Fruit fly (Drosophila melanogaster) whole organism, wandering third instar larva: Measurements from ENCODE around the gene CG5151.

ENCODE experiments used
- Abd-B ChIP-seq: fragments of >200 bp; optimal IDR thresholded peaks from 2 replicates; lab custom pipeline; 2017; ENCODE audit warnings: missing biosample characterization, missing genetic modification characterization
- CG32264 ChIP-seq: fragments of 200-800 bp; sonication (Bioruptor generic); optimal IDR thresholded peaks from 2 replicates; lab custom pipeline; 2016; ENCODE audit warnings: missing biosample characterization, missing genetic modification characterization
- CG9705 ChIP-seq: fragments of 200-800 bp; sonication (Bioruptor generic); optimal IDR thresholded peaks from 2 replicates; lab custom pipeline; 2018; ENCODE audit warnings: missing biosample characterization, mild to moderate bottlenecking, missing genetic modification characterization
- CrebA ChIP-seq: fragments of 200-800 bp; sonication (Bioruptor generic); optimal IDR thresholded peaks from 2 replicates; lab custom pipeline; 2016; ENCODE audit warnings: missing biosample characterization, mild to moderate bottlenecking, missing genetic modification characterization, borderline replicate concordance
- Dfd ChIP-seq: fragments of >200 bp; optimal IDR thresholded peaks from 2 replicates; lab custom pipeline; 2017; ENCODE audit warnings: missing biosample characterization, missing genetic modification characterization
- Dif ChIP-seq: fragments of 200-275, 200-300 bp; sonication (Bioruptor generic); optimal IDR thresholded peaks from 2 replicates; lab custom pipeline; 2018; ENCODE audit warnings: missing biosample characterization, missing genetic modification characterization; ENCODE audit not compliant: partially characterized antibody
- GATAd ChIP-seq: sonication (Bioruptor generic); optimal IDR thresholded peaks from 2 replicates; lab custom pipeline; 2016; ENCODE audit warnings: missing biosample characterization, missing genetic modification characterization
- HLH106 ChIP-seq: fragments of 200-800 bp; optimal IDR thresholded peaks from 3 replicates; lab custom pipeline; 2019; ENCODE audit warnings: missing biosample characterization, mild to moderate bottlenecking, missing genetic modification characterization, moderate library complexity
- Hnf4 ChIP-seq: fragments of 200-800 bp; sonication (Bioruptor generic); optimal IDR thresholded peaks from 2 replicates; lab custom pipeline; 2016; ENCODE audit warnings: missing biosample characterization, mild to moderate bottlenecking, missing genetic modification characterization
- Hr78 ChIP-seq: fragments of >200 bp; optimal IDR thresholded peaks from 2 replicates; lab custom pipeline; 2017; ENCODE audit warnings: missing biosample characterization, missing genetic modification characterization
- Hr83 ChIP-seq: fragments of 200-300 bp; sonication (Bioruptor generic); optimal IDR thresholded peaks from 2 replicates; lab custom pipeline; 2016; ENCODE audit warnings: missing biosample characterization, mild to moderate bottlenecking, missing genetic modification characterization, moderate library complexity; ENCODE audit not compliant: poor library complexity, severe bottlenecking
- Jra ChIP-seq: sonication (Bioruptor generic); optimal IDR thresholded peaks from 2 replicates; lab custom pipeline; 2016; ENCODE audit warnings: missing biosample characterization, missing genetic modification characterization
- Mio ChIP-seq: sonication (Bioruptor generic); optimal IDR thresholded peaks from 2 replicates; lab custom pipeline; 2016; ENCODE audit warnings: missing biosample characterization, missing genetic modification characterization
- Myc ChIP-seq: fragments of >200 bp; optimal IDR thresholded peaks from 2 replicates; lab custom pipeline; 2017
- N ChIP-seq: fragments of >200 bp; optimal IDR thresholded peaks from 2 replicates; lab custom pipeline; 2018; ENCODE audit warnings: missing biosample characterization, missing external identifiers, missing genetic modification characterization
- OdsH ChIP-seq: fragments of 200-800 bp; sonication (Bioruptor generic); optimal IDR thresholded peaks from 2 replicates; lab custom pipeline; 2016; ENCODE audit warnings: missing biosample characterization, mild to moderate bottlenecking, missing genetic modification characterization
- Rel ChIP-seq, 2 experiments: fragments of 200-800 bp; sonication (Bioruptor generic) in 1 of 2; optimal IDR thresholded peaks; 2 replicates in 1 of 2; 3 replicates in 1 of 2; lab custom pipeline; 2016 to 2019; ENCODE audit warnings: mild to moderate bottlenecking in 2 of 2, missing biosample characterization in 2 of 2, missing genetic modification characterization in 2 of 2, moderate library complexity in 1 of 2
- Sp1 ChIP-seq: fragments of 200-800 bp; sonication (Bioruptor generic); optimal IDR thresholded peaks from 3 replicates; lab custom pipeline; 2019; ENCODE audit warnings: missing biosample characterization, mild to moderate bottlenecking, missing genetic modification characterization, moderate library complexity
- Vsx2 ChIP-seq: fragments of 200-300, 225-300 bp; sonication (Bioruptor generic); optimal IDR thresholded peaks from 2 replicates; lab custom pipeline; 2018; ENCODE audit warnings: missing biosample characterization, missing genetic modification characterization; ENCODE audit not compliant: partially characterized antibody
- br ChIP-seq: fragments of 200-800 bp; sonication (Bioruptor generic); optimal IDR thresholded peaks from 2 replicates; lab custom pipeline; 2016; ENCODE audit warnings: missing biosample characterization, missing genetic modification characterization
- brk ChIP-seq: fragments of 200-800 bp; sonication (Bioruptor generic); optimal IDR thresholded peaks from 2 replicates; lab custom pipeline; 2016; ENCODE audit warnings: missing biosample characterization, mild to moderate bottlenecking, missing genetic modification characterization
- dl ChIP-seq, 2 experiments: fragments of 175-275, 200-275 bp in 1 of 2; fragments of 200-275 bp in 1 of 2; sonication (Bioruptor generic); optimal IDR thresholded peaks; lab custom pipeline; 2018; ENCODE audit warnings: mild to moderate bottlenecking in 2 of 2, missing biosample characterization in 2 of 2, missing genetic modification characterization in 2 of 2, moderate library complexity in 2 of 2; ENCODE audit not compliant: partially characterized antibody in 2 of 2, insufficient read depth in 1 of 2
- dmrt93B ChIP-seq: fragments of 200-800 bp; sonication (Bioruptor generic); optimal IDR thresholded peaks from 2 replicates; lab custom pipeline; 2018; ENCODE audit warnings: missing biosample characterization, mild to moderate bottlenecking, missing genetic modification characterization
- dsf ChIP-seq: sonication (Bioruptor generic); optimal IDR thresholded peaks from 2 replicates; lab custom pipeline; 2016; ENCODE audit warnings: missing biosample characterization, missing genetic modification characterization, borderline replicate concordance
- ey ChIP-seq: fragments of 200-800 bp; sonication (Bioruptor generic); optimal IDR thresholded peaks from 2 replicates; lab custom pipeline; 2016; ENCODE audit warnings: missing biosample characterization, missing genetic modification characterization
- foxo ChIP-seq, 2 experiments: fragments of 200-800 bp; sonication (Bioruptor generic); optimal IDR thresholded peaks; 2 replicates in 1 of 2; 3 replicates in 1 of 2; lab custom pipeline; 2016 to 2017; ENCODE audit warnings: missing biosample characterization in 2 of 2, missing genetic modification characterization in 2 of 2
- fru ChIP-seq: fragments of 200-800 bp; sonication (Bioruptor generic); optimal IDR thresholded peaks from 3 replicates; lab custom pipeline; 2016; ENCODE audit warnings: missing biosample characterization, mild to moderate bottlenecking, missing genetic modification characterization
- h ChIP-seq: fragments of 200-800 bp; sonication (Bioruptor generic); optimal IDR thresholded peaks from 3 replicates; lab custom pipeline; 2016; ENCODE audit warnings: missing biosample characterization, mild to moderate bottlenecking, missing genetic modification characterization
- jim ChIP-seq: fragments of 175-275, 200-325 bp; sonication (Bioruptor generic); optimal IDR thresholded peaks from 2 replicates; lab custom pipeline; 2016; ENCODE audit warnings: missing biosample characterization, mild to moderate bottlenecking, missing genetic modification characterization
- lola ChIP-seq: fragments of >200 bp; optimal IDR thresholded peaks from 2 replicates; lab custom pipeline; 2017; ENCODE audit warnings: missing biosample characterization, missing genetic modification characterization
- pan ChIP-seq: fragments of >200 bp; optimal IDR thresholded peaks from 2 replicates; lab custom pipeline; 2017
- psq ChIP-seq: fragments of 200-800 bp; sonication (Bioruptor generic); optimal IDR thresholded peaks from 3 replicates; lab custom pipeline; 2017; ENCODE audit warnings: missing biosample characterization, mild to moderate bottlenecking, missing genetic modification characterization, moderate library complexity
- rgr ChIP-seq: fragments of 200-800 bp; sonication (Bioruptor generic); optimal IDR thresholded peaks from 3 replicates; lab custom pipeline; 2016; ENCODE audit warnings: missing biosample characterization, mild to moderate bottlenecking, missing genetic modification characterization
- sage ChIP-seq: fragments of 200-800 bp; sonication (Bioruptor generic); optimal IDR thresholded peaks from 2 replicates; lab custom pipeline; 2016; ENCODE audit warnings: missing biosample characterization, mild to moderate bottlenecking, missing genetic modification characterization
- sv ChIP-seq: fragments of 200-800 bp; sonication (Bioruptor generic); optimal IDR thresholded peaks from 3 replicates; lab custom pipeline; 2016; ENCODE audit warnings: missing biosample characterization, missing genetic modification characterization
- tai ChIP-seq: sonication (Bioruptor generic); optimal IDR thresholded peaks from 2 replicates; lab custom pipeline; 2016; ENCODE audit warnings: missing biosample characterization, missing genetic modification characterization
- usp ChIP-seq: fragments of >200 bp; optimal IDR thresholded peaks from 2 replicates; lab custom pipeline; 2017; ENCODE audit warnings: missing biosample characterization, missing genetic modification characterization
- woc ChIP-seq: sonication (Bioruptor generic); optimal IDR thresholded peaks from 2 replicates; lab custom pipeline; 2016; ENCODE audit warnings: missing biosample characterization, mild to moderate bottlenecking, missing genetic modification characterization

CG5151 gene

DNA sequence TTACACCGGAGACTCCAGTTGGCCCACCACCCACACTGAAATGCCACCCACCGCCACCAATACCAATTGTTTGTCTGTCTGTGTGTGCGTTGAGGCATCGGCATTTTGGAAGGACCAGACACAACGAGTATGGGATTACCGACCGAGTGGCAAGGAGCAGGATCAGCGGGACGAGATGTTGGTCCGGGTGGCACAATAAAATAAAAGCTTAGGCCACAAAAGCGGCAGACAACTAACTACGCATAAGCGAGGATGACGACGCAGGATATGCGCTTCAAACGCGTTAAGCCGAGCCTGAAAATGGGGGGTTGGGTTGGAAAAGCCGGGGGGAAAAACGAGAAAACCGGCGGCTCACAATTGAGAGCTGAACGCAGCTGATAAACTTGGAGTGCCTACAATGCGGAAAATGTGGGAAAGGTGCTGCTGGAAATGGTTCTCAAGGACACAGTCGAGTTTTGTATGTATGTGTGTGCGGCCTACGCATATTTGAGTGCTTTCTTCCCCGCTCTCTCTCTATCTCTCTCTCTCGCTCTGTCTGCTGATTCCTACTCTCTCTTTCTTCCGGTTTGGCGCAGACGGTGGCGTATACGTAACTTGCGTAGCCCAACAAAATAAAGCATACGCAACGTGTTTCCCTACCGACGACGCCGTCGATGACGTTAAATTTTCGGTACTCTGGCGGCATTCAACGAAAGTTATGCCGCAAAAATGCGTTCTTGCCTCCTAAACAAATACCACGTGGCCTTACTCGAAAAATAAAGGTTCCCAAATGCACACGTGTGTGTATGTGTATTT is 28.3 kb upstream of the CG5151 start:
- TF ChIP-seq fru (no peak), HLH106 (tag; lab: Kevin White, UChicago) (peak; percentile 5)
- TF ChIP-seq, all 38 proteins: peak for 1

DNA sequence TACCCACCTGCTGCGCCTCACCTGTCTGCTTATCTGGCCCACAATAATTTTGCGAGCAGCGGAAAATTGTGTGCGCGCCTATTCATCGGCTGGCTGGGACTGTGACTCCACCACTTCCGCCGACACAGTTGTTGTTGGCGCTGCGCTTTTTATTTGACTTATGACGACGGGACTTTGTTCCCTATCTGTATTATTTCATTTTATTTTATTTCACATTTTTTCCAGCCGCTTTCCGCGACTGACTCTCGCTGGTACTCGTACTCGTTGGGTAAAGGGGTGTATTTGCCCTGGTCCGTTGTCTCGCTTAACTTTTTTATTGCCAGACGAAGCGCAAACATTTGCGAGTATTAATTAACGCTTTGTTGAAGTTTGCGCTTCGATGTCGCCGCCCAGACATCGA is 26.4 kb upstream of the CG5151 start:
- no peak for TF ChIP-seq Dfd (GFP tag; lab: Kevin White, UChicago)
- no peak for TF ChIP-seq Rel (GFP tag; optimal IDR thresholded peaks at IDR 0.05; lab: Kevin White, UChicago)
- peak; percentile 52 for TF ChIP-seq Rel (tag; optimal IDR thresholded peaks at IDR 0.05; lab: Kevin White, UChicago)
- TF ChIP-seq fru, result peak; percentile 28
- TF ChIP-seq Hr83 (GFP tag; lab: Kevin White, UChicago), result peak; percentile 22
- no peak for TF ChIP-seq Hr78
- TF ChIP-seq N (GFP tag; lab: Kevin White, UChicago), result no peak
- peak; percentile 49 for TF ChIP-seq br
- no peak for TF ChIP-seq tai (GFP tag; lab: Kevin White, UChicago)
- peak; percentile 49 for TF ChIP-seq rgr (GFP tag; lab: Kevin White, UChicago)
- no peak for TF ChIP-seq sv (GFP tag; lab: Kevin White, UChicago)
- peak; percentile 43 for TF ChIP-seq Vsx2 (GFP tag; lab: Kevin White, UChicago)
- TF ChIP-seq h (GFP tag; lab: Kevin White, UChicago), result peak; percentile 54
- TF ChIP-seq ey (GFP tag; lab: Kevin White, UChicago), result peak; percentile 9
- TF ChIP-seq Mio (GFP tag; lab: Kevin White, UChicago), result no peak
- no peak for TF ChIP-seq CG32264 (GFP tag; lab: Kevin White, UChicago)
- no peak for TF ChIP-seq dsf (GFP tag; lab: Kevin White, UChicago)
- peak; percentile 73 for TF ChIP-seq CrebA (GFP tag; lab: Kevin White, UChicago)
- peak; percentile 45 for TF ChIP-seq OdsH (GFP tag; lab: Kevin White, UChicago)
- peak; percentile 50 for TF ChIP-seq Sp1 (GFP tag; lab: Kevin White, UChicago)
- TF ChIP-seq Jra (GFP tag; lab: Kevin White, UChicago), result peak; percentile 9
- TF ChIP-seq psq, result peak; percentile 0
- TF ChIP-seq Abd-B, result no peak
- no peak for TF ChIP-seq lola
- no peak for TF ChIP-seq usp (GFP tag; lab: Kevin White, UChicago)
- TF ChIP-seq jim (GFP tag; lab: Kevin White, UChicago), result no peak
- TF ChIP-seq dl (GFP tag; optimal IDR thresholded peaks at IDR 0.05; lab: Kevin White, UChicago; ENCODE audit: insufficient read depth in 1 of 2, partially characterized antibody in 2 of 2), result no peak
- no peak for TF ChIP-seq woc
- TF ChIP-seq CG9705, result no peak
- peak; percentile 61 for TF ChIP-seq Hnf4 (GFP tag; lab: Kevin White, UChicago)
- TF ChIP-seq Dif (GFP tag; lab: Kevin White, UChicago), result no peak
- TF ChIP-seq sage (GFP tag; lab: Kevin White, UChicago), result peak; percentile 30
- no peak for TF ChIP-seq dmrt93B (GFP tag; lab: Kevin White, UChicago)
- TF ChIP-seq brk (GFP tag; lab: Kevin White, UChicago), result no peak
- TF ChIP-seq foxo (GFP tag; optimal IDR thresholded peaks at IDR 0.05; lab: Kevin White, UChicago), result peak in 1 of 2 experiments; percentile 37
- TF ChIP-seq GATAd, result no peak
- TF ChIP-seq HLH106 (tag; lab: Kevin White, UChicago), result peak; percentile 18
- TF ChIP-seq pan, result no peak
- no peak for TF ChIP-seq Myc (lab: Kevin White, UChicago)

DNA sequence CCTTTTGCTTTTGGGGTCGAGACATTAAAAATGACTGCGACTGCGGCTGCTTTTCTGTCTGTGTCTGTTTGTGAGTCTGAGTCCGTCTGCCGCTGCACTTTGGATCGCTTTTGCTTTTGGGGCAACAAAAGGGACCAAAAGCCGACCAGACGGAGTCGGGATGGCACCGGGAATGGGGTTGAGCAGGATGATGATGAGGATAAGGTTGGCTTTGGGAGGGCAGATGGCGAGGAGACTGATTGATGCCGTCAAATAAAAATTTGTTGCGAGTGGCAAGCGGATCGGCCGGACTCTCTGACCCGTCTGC is 25.4 kb upstream of the CG5151 start:
- no peak for TF ChIP-seq lola
- TF ChIP-seq Hnf4 (GFP tag; lab: Kevin White, UChicago), result peak; percentile 55
- TF ChIP-seq Dif (GFP tag; lab: Kevin White, UChicago), result peak; percentile 31
- no peak for TF ChIP-seq CG32264 (GFP tag; lab: Kevin White, UChicago)
- TF ChIP-seq br, result peak; percentile 23
- TF ChIP-seq fru, result peak; percentile 13
- no peak for TF ChIP-seq Rel (GFP tag; optimal IDR thresholded peaks at IDR 0.05; lab: Kevin White, UChicago)
- peak; percentile 14 for TF ChIP-seq Rel (tag; optimal IDR thresholded peaks at IDR 0.05; lab: Kevin White, UChicago)
- TF ChIP-seq foxo (GFP tag; optimal IDR thresholded peaks at IDR 0.05; lab: Kevin White, UChicago), result peak in 1 of 2 experiments; percentile 11
- TF ChIP-seq Hr83 (GFP tag; lab: Kevin White, UChicago), result peak; percentile 7
- TF ChIP-seq, all 38 proteins: peak for 7
